Fruit fly (Drosophila melanogaster) whole organism, prepupa: ENCODE results near the gene ova.

ENCODE experiments used
- CG10631 ChIP-seq: fragments of 200-800 bp; sonication (Bioruptor generic); optimal IDR thresholded peaks from 2 replicates; lab custom pipeline; 2016; ENCODE audit warnings: missing biosample characterization, missing genetic modification characterization
- CG11294 ChIP-seq: fragments of 200-800 bp; sonication (Bioruptor generic); IDR thresholded peaks from 2 replicates; pipeline ENCODE4 v1.3.6; 2022; ENCODE audit warnings: missing biosample characterization, missing genetic modification characterization
- CG15336 ChIP-seq: fragments of 200-800 bp; sonication (Bioruptor generic); IDR thresholded peaks from 2 replicates; pipeline ENCODE4 v1.3.6; 2022; ENCODE audit warnings: missing biosample characterization, missing genetic modification characterization
- CG1621 ChIP-seq: fragments of 200-800 bp; sonication (Bioruptor generic); optimal IDR thresholded peaks from 3 replicates; lab custom pipeline; 2018; ENCODE audit warnings: missing biosample characterization, mild to moderate bottlenecking, missing genetic modification characterization
- CG16779 ChIP-seq: fragments of 200-800 bp; sonication (Bioruptor generic); optimal IDR thresholded peaks from 3 replicates; lab custom pipeline; 2017; ENCODE audit warnings: missing biosample characterization, mild to moderate bottlenecking, missing genetic modification characterization
- CG3032 ChIP-seq: fragments of 200-800 bp; optimal IDR thresholded peaks from 2 replicates; lab custom pipeline; 2019; ENCODE audit warnings: missing biosample characterization, mild to moderate bottlenecking, missing genetic modification characterization, moderate library complexity
- CG31627 ChIP-seq: fragments of 200-800 bp; sonication (Bioruptor generic); optimal IDR thresholded peaks from 3 replicates; lab custom pipeline; 2016; ENCODE audit warnings: missing biosample characterization, missing genetic modification characterization
- CG32006 ChIP-seq: fragments of 200-800 bp; sonication (Bioruptor generic); optimal IDR thresholded peaks from 3 replicates; lab custom pipeline; 2017; ENCODE audit warnings: missing biosample characterization, mild to moderate bottlenecking, missing genetic modification characterization
- CG4318 ChIP-seq: fragments of 200-800 bp; sonication (Bioruptor generic); optimal IDR thresholded peaks from 3 replicates; lab custom pipeline; 2017; ENCODE audit warnings: missing biosample characterization, mild to moderate bottlenecking, missing genetic modification characterization
- CG6163 ChIP-seq: fragments of 200-800 bp; sonication (Bioruptor generic); IDR thresholded peaks from 3 replicates; pipeline ENCODE4 v1.3.6; 2022; ENCODE audit warnings: missing biosample characterization, missing genetic modification characterization
- CG6808 ChIP-seq: fragments of 200-800 bp; sonication (Bioruptor generic); optimal IDR thresholded peaks from 3 replicates; lab custom pipeline; 2017; ENCODE audit warnings: missing biosample characterization, missing genetic modification characterization, mild to moderate bottlenecking, moderate library complexity, missing genetic modification reagents
- CG6854 ChIP-seq: fragments of 200-800 bp; sonication (Bioruptor generic); optimal IDR thresholded peaks from 2 replicates; lab custom pipeline; 2017; ENCODE audit warnings: missing biosample characterization, mild to moderate bottlenecking, missing genetic modification characterization
- CG7368 ChIP-seq: fragments of 200-800 bp; sonication (Bioruptor generic); optimal IDR thresholded peaks from 3 replicates; lab custom pipeline; 2016; ENCODE audit warnings: missing biosample characterization, missing genetic modification characterization
- CG8119 ChIP-seq: fragments of 200-800 bp; sonication (Bioruptor generic); IDR thresholded peaks from 3 replicates; pipeline ENCODE4 v1.3.6; 2022; ENCODE audit warnings: missing biosample characterization, missing genetic modification characterization
- CG8319 ChIP-seq: fragments of 200-800 bp; sonication (Bioruptor generic); optimal IDR thresholded peaks from 3 replicates; lab custom pipeline; 2016; ENCODE audit warnings: missing biosample characterization, missing genetic modification characterization
- CG8632 ChIP-seq: fragments of 200-800 bp; sonication (Bioruptor generic); optimal IDR thresholded peaks from 3 replicates; lab custom pipeline; 2016; ENCODE audit warnings: missing biosample characterization, missing genetic modification characterization
- CG9139 ChIP-seq: fragments of 200-800 bp; sonication (Bioruptor generic); optimal IDR thresholded peaks from 3 replicates; lab custom pipeline; 2017; ENCODE audit warnings: missing biosample characterization, mild to moderate bottlenecking, missing genetic modification characterization
- Eip78C ChIP-seq: fragments of 200-800 bp; sonication (Bioruptor generic); peaks from one replicate; lab custom pipeline; 2016; ENCODE audit warnings: missing biosample characterization, missing genetic modification characterization
- Eip93F ChIP-seq: fragments of 200-800 bp; sonication (Bioruptor generic); optimal IDR thresholded peaks from 2 replicates; lab custom pipeline; 2016; ENCODE audit warnings: missing biosample characterization, mild to moderate bottlenecking, missing genetic modification characterization
- Gug ChIP-seq: fragments of 200-800 bp; sonication (Bioruptor generic); IDR thresholded peaks from 2 replicates; pipeline ENCODE4 v1.3.6; 2022; ENCODE audit warnings: missing biosample characterization, missing genetic modification characterization
- Hr38 ChIP-seq: sonication (Bioruptor generic); optimal IDR thresholded peaks from 2 replicates; lab custom pipeline; 2016; ENCODE audit warnings: missing biosample characterization, missing genetic modification characterization
- Hr39 ChIP-seq: fragments of 200-800 bp; sonication (Bioruptor generic); optimal IDR thresholded peaks from 2 replicates; lab custom pipeline; 2016; ENCODE audit warnings: missing biosample characterization, missing genetic modification characterization
- Lpt ChIP-seq: fragments of 200-800 bp; sonication (Bioruptor generic); optimal IDR thresholded peaks from 3 replicates; lab custom pipeline; 2016; ENCODE audit warnings: missing biosample characterization, missing genetic modification characterization
- Smox ChIP-seq: fragments of 200-800 bp; sonication (Bioruptor generic); optimal IDR thresholded peaks from 3 replicates; lab custom pipeline; 2016; ENCODE audit warnings: missing biosample characterization, missing genetic modification characterization
- achi ChIP-seq: fragments of 200-800 bp; sonication (Bioruptor generic); optimal IDR thresholded peaks from 3 replicates; lab custom pipeline; 2016; ENCODE audit warnings: missing biosample characterization, missing genetic modification characterization
- acj6 ChIP-seq: fragments of 200-800 bp; sonication (Bioruptor generic); optimal IDR thresholded peaks from 3 replicates; lab custom pipeline; 2016; ENCODE audit warnings: missing biosample characterization, missing genetic modification characterization
- dac ChIP-seq: fragments of 200-800 bp; sonication (Bioruptor generic); optimal IDR thresholded peaks from 2 replicates; lab custom pipeline; 2017; ENCODE audit warnings: missing biosample characterization, mild to moderate bottlenecking, missing genetic modification characterization
- esn ChIP-seq: fragments of 200-800 bp; sonication (Bioruptor generic); optimal IDR thresholded peaks from 2 replicates; lab custom pipeline; 2016; ENCODE audit warnings: missing biosample characterization, mild to moderate bottlenecking, missing genetic modification characterization, moderate library complexity
- fd59A ChIP-seq: fragments of 200-800 bp; sonication (Bioruptor generic); optimal IDR thresholded peaks from 2 replicates; lab custom pipeline; 2017; ENCODE audit warnings: missing biosample characterization, mild to moderate bottlenecking, missing genetic modification characterization, missing genetic modification reagents
- fd85E ChIP-seq: fragments of 200-800 bp; sonication (Bioruptor generic); optimal IDR thresholded peaks from 3 replicates; lab custom pipeline; 2016; ENCODE audit warnings: missing biosample characterization, missing genetic modification characterization
- fkh ChIP-seq: fragments of 200-800 bp; sonication (Bioruptor generic); optimal IDR thresholded peaks from 3 replicates; lab custom pipeline; 2017; ENCODE audit warnings: missing biosample characterization, mild to moderate bottlenecking, missing genetic modification characterization, moderate library complexity
- svp ChIP-seq: fragments of 200-800 bp; sonication (Bioruptor generic); peaks from one replicate; lab custom pipeline; 2016; ENCODE audit warnings: missing biosample characterization, missing genetic modification characterization

ova gene

DNA sequence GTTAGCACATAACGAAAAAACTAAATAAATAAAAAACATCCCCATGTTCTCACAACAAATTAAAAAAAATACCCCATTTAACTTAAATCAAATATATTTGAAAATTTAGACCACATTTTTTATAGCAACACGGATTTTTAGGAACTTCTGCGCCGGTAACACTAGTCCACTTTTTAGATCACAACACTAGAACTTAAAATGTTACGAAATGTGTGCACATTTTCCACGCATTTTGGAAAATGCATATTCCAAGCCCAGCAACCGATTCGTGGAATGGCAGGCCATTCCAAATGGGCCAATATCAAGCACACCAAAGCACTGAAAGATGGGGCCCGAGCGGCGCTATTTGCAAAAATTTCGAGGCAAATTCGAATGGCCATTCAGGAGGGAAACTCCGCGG lies 37.2 kb upstream of the ova start, which contains the start of gene CG4957:
Gene CG4957 (plus strand): TSS at position 185 of the 400 bp plus-strand sequence.
- TF ChIP-seq CG6854 (GFP tag; lab: Kevin White, UChicago), result no peak
- no peak for TF ChIP-seq fkh (GFP tag; lab: Kevin White, UChicago)
- TF ChIP-seq CG1621, result no peak
- no peak for TF ChIP-seq CG4318 (GFP tag; lab: Kevin White, UChicago)
- no peak for TF ChIP-seq fd85E (GFP tag; lab: Kevin White, UChicago)
- no peak for TF ChIP-seq achi
- no peak for TF ChIP-seq CG9139
- TF ChIP-seq Lpt (GFP tag; lab: Kevin White, UChicago), result no peak
- TF ChIP-seq CG6163 (GFP tag; lab: Robert Waterston, UW), result no peak
- no peak for TF ChIP-seq Eip78C
- no peak for TF ChIP-seq CG11294 (GFP tag; lab: Robert Waterston, UW)
- no peak for TF ChIP-seq CG8119
- TF ChIP-seq CG8319 (GFP tag; lab: Kevin White, UChicago), result no peak
- no peak for TF ChIP-seq Hr39 (GFP tag; lab: Kevin White, UChicago)
- TF ChIP-seq svp (GFP tag; lab: Kevin White, UChicago), result no peak
- TF ChIP-seq Smox (GFP tag; lab: Kevin White, UChicago), result no peak
- TF ChIP-seq CG32006 (GFP tag; lab: Kevin White, UChicago), result no peak
- TF ChIP-seq esn (GFP tag; lab: Kevin White, UChicago), result no peak
- TF ChIP-seq CG31627 (GFP tag; lab: Kevin White, UChicago), result no peak
- no peak for TF ChIP-seq CG16779 (tag; lab: Kevin White, UChicago)

DNA sequence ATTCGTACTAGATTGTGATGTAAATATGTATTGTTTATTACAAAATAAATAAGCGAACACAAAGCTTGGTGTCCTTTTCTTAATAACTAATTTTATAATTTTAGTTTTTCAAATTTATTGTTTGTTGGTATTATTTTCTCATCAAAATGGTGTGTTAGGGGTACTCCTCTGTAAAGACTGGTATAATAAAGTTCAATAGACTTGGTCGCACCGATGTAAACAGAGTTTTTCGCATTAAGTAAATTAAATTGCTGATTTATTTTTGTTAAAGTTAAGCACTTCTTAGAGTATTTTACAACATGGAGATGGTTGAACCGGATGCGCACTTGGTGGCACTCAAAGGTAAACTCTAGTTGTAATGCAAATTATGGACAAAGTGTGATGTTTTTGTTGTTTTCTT lies 35.0 kb upstream of the ova start, which contains the start of gene CG4953:
Gene CG4953 (plus strand): TSS at position 193 of the 400 bp plus-strand sequence.
- TF ChIP-seq Hr38 (GFP tag; lab: Kevin White, UChicago) (no peak), fd59A (GFP tag; lab: Kevin White, UChicago) (no peak), fkh (GFP tag; lab: Kevin White, UChicago) (peak; percentile 78)

DNA sequence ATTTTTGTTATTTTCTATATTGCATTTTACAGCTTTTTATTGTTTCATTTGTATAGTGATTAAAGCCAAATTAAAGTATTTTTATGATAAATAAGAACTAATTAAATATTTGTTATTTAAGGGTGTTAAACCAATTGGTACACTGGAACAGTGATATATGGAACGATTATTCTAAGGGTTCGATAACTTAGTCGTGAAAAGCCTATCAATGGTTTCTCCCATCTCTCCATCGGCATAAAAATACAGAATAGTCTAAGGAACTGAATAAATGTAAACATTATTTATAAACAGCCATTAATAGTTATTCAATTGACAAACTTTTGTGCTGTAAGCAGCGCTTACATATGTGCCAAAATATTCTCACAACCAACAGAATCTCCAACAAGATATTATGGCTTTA lies 33.6 kb upstream of the ova start, which contains the start of gene Mob3:
Gene Mob3 (plus strand): TSS at position 208 of the 400 bp plus-strand sequence.
- peak; percentile 43 for TF ChIP-seq fkh (GFP tag; lab: Kevin White, UChicago)
- peak; percentile 30 for TF ChIP-seq esn (GFP tag; lab: Kevin White, UChicago)
- no peak for TF ChIP-seq svp (GFP tag; lab: Kevin White, UChicago)

DNA sequence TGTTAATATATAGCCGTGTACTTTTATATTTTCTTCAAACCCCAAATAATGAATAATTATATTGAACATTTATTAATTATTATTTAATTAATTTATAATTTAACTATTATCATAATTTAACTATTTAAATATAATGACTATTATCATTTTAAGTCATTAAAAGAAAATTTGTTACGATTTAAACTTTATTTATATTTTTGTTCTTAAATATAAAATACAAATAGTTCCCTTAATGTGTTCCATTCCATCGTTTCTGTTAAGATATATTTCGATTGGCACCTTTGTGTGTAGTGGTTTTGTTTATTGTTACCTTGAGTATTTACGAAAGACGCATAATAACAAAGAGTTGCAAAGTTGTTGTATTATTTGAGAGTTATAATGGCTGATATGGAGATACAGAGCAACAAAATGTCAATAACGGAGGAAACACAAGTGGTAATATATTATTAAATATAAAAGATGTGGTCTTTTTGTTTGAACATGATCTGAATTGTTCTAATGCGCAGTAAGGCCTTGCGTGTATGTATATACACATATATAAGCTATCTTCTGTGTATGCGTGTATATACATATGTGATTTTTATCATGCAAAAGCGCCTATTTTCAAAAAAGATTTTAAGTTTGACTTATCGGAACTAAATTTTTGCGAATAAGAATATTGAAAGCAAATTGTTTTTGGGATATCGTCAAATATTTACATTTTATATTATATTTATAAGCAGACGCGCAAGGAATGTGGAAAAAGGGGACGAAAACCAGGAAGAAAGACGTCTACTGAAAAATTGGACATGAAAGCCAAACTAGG lies 32.5 kb upstream of the ova start, which contains the start of gene REPTOR-BP:
Gene REPTOR-BP (plus strand): TSS at position 296 of the 805 bp plus-strand sequence.
- TF ChIP-seq CG8632 (GFP tag; lab: Kevin White, UChicago) (no peak), fd85E (GFP tag; lab: Kevin White, UChicago) (no peak), svp (GFP tag; lab: Kevin White, UChicago) (no peak), CG6808 (GFP tag; lab: Kevin White, UChicago) (no peak), CG15336 (no peak), dac (no peak), CG10631 (GFP tag; lab: Kevin White, UChicago) (no peak), CG3032 (tag; lab: Kevin White, UChicago) (no peak), Eip78C (peak; percentile 43), Eip93F (GFP tag; lab: Kevin White, UChicago) (peak; percentile 31), fkh (GFP tag; lab: Kevin White, UChicago) (peak; percentile 64)

DNA sequence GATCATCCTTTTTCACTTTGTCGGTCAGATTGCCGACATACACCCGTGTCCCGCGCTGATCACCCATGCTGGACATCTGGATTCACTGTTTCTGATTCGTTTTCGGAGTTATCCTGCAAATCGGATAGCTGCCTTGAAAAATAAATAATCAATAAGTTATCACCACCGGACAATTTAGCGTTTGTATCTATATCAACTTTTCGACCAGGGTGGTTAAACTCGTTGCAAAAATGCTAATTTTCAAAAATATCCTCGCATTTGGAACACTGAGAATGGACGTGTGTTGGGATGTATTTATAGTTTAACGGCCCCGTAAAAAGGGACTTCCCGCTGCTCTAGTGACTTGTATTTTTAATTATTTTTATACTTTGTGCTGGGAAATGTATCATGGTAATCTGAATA lies 31.9 kb upstream of the ova start, which contains the start of gene Rsf1:
Gene Rsf1 (minus strand): TSS at position 212 of the 402 bp plus-strand sequence.
- TF ChIP-seq acj6 (GFP tag; lab: Kevin White, UChicago) (no peak), Gug (GFP tag; lab: Robert Waterston, UW) (no peak), CG7368 (GFP tag; lab: Kevin White, UChicago) (no peak), Eip78C (peak; percentile 18)
